Worm (Caenorhabditis elegans) whole organism, L3 larva: ENCODE results near the gene clec-133.

Source experiments
- R02D3.7 ChIP-seq: fragments of 150-350 bp; optimal IDR thresholded peaks from 2 replicates; lab custom pipeline; 2014; ENCODE audit warnings: missing biosample characterization, missing genetic modification characterization
- ceh-16 ChIP-seq: sonication (generic microtip); optimal IDR thresholded peaks from 2 replicates; lab custom pipeline; 2017; ENCODE audit warnings: missing biosample characterization, missing genetic modification characterization
- elt-3 ChIP-seq, 3 experiments: fragments of 150-350 bp in 1 of 3; sonication (generic microtip) in 2 of 3; optimal IDR thresholded peaks; 2 replicates in 2 of 3; 4 replicates in 1 of 3; lab custom pipeline; 2014 to 2017; ENCODE audit warnings: missing biosample characterization in 3 of 3, missing genetic modification characterization in 3 of 3
- hmg-11 ChIP-seq: sonication (generic microtip); optimal IDR thresholded peaks from 2 replicates; lab custom pipeline; 2016; ENCODE audit warnings: missing genetic modification characterization, missing compliant biosample characterization
- lin-15B ChIP-seq: fragments of 150-350 bp; optimal IDR thresholded peaks from 2 replicates; lab custom pipeline; 2014; ENCODE audit warnings: missing biosample characterization, missing genetic modification characterization
- nhr-11 ChIP-seq: fragments of 150-350 bp; optimal IDR thresholded peaks from 2 replicates; lab custom pipeline; 2014; ENCODE audit warnings: missing biosample characterization, missing genetic modification characterization
- nhr-237 ChIP-seq: fragments of 150-350 bp; optimal IDR thresholded peaks from 2 replicates; lab custom pipeline; 2014; ENCODE audit warnings: missing biosample characterization, missing genetic modification characterization
- nhr-76 ChIP-seq: fragments of 150-350 bp; sonication (generic microtip); optimal IDR thresholded peaks from 5 replicates; lab custom pipeline; 2014; ENCODE audit warnings: missing biosample characterization, missing genetic modification characterization
- pqm-1 ChIP-seq: fragments of 150-350 bp; optimal IDR thresholded peaks from 2 replicates; lab custom pipeline; 2017; ENCODE audit warnings: missing biosample characterization, missing genetic modification characterization, inconsistent platforms
- snpc-4 ChIP-seq: fragments of 150-350 bp; optimal IDR thresholded peaks from 2 replicates; lab custom pipeline; 2014; ENCODE audit warnings: missing biosample characterization, missing genetic modification characterization
- unc-39 ChIP-seq: sonication (generic microtip); optimal IDR thresholded peaks from 4 replicates; lab custom pipeline; 2017; ENCODE audit warnings: missing biosample characterization, missing genetic modification characterization
- zag-1 ChIP-seq: fragments of 150-350 bp; optimal IDR thresholded peaks from 2 replicates; lab custom pipeline; 2014; ENCODE audit warnings: missing biosample characterization, missing genetic modification characterization
- ztf-4 ChIP-seq: fragments of 150-350 bp; optimal IDR thresholded peaks from 2 replicates; lab custom pipeline; 2014; ENCODE audit warnings: missing biosample characterization, missing genetic modification characterization

DNA sequence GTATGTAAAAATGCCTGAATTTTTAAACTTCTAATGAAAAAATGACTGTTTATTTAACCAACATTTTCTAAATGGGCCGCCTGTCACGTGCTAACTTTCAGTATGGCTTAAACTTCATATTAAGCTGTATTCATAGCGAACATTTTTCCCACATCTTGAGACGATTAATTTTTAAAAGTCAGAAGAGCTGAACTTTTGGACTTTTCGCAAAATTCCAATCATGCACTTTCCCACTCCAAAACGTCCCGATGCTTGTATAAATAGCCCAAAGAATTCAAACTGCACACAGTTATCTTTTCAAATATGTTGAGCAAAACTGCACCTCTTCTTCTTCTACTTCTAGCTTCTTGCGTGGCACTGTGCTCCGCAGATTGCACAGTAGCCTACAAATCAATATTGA lies 1.5 kb upstream of the clec-133 start, which contains the start of gene clec-132:
- TF ChIP-seq ztf-4 (tag; lab: Kevin White, UChicago) = no peak
- TF ChIP-seq elt-3 (tag; optimal IDR thresholded peaks at IDR 0.05; lab: Kevin White, UChicago) = no peak
- TF ChIP-seq R02D3.7 (tag; lab: Kevin White, UChicago) = no peak
- TF ChIP-seq unc-39 (tag; lab: Kevin White, UChicago) = no peak
- no peak for TF ChIP-seq pqm-1 (tag; lab: Kevin White, UChicago)
- no peak for TF ChIP-seq zag-1 (tag; lab: Kevin White, UChicago)
- no peak for TF ChIP-seq nhr-11
- no peak for TF ChIP-seq ceh-16 (tag; lab: Kevin White, UChicago)
- TF ChIP-seq hmg-11 (tag; lab: Kevin White, UChicago) = no peak
- no peak for TF ChIP-seq snpc-4 (tag; lab: Kevin White, UChicago)
- TF ChIP-seq nhr-237 (tag; lab: Kevin White, UChicago) = no peak
- TF ChIP-seq nhr-76 (tag; lab: Kevin White, UChicago) = no peak
- TF ChIP-seq lin-15B (tag; lab: Kevin White, UChicago) = no peak
